Fruit fly (Drosophila melanogaster): ENCODE measurements around the gene Pstk.

DNA sequence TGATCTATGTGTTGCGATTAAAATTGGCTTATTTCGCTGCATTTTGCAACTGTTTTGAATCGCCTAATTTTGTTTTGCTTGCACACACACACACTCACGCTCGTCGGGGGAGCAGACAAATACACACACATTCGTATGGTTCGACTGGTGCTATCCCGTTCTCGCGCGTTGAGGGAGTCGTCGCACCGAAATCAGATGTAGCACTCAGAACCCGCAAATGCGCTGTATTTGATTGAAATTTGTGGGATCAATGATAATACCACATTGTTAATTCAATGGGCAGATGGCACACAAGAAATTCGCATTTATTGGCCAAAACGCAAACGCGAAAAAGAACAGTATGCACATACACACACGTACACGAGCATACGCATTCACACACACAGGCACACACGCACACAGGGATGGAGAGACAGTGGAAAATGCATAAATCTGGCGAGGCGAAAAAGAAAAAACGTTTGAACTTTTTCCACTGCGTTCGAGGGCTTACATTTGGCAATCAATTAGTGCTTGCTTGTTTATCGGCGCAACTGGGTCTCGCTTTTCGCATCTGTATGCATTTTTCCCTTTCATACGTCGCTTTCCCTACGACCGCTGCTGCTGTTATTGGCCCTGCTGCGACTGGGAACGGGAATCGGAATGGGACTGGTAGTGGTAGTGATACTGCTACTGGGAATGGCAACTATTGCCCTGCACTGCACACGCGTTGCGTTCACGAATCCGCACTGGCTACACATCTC, 39.3 kb downstream of the Pstk start:
- TF ChIP-seq CG8478 (optimal IDR thresholded peaks at IDR 0.05), result no peak
- TF ChIP-seq CTCF (optimal IDR thresholded peaks at IDR 0.05), result no peak

Measured in S2 (cell line).